Worm (Caenorhabditis elegans) whole organism, L2 larva: ENCODE results near the gene Y57E12B.1.

Experiments
- F13H6.1 ChIP-seq: sonication (generic microtip); optimal IDR thresholded peaks from 2 replicates; lab custom pipeline; 2016; ENCODE audit warnings: missing genetic modification characterization, missing compliant biosample characterization
- R02D3.7 ChIP-seq: fragments of 150-350 bp; optimal IDR thresholded peaks from 2 replicates; lab custom pipeline; 2014; ENCODE audit warnings: missing biosample characterization, missing genetic modification characterization
- ZK546.5 ChIP-seq: sonication (generic microtip); optimal IDR thresholded peaks from 2 replicates; lab custom pipeline; 2017; ENCODE audit warnings: missing biosample characterization, missing genetic modification characterization
- alr-1 ChIP-seq: fragments of 150-350 bp; optimal IDR thresholded peaks from 2 replicates; lab custom pipeline; 2014; ENCODE audit warnings: missing biosample characterization, missing genetic modification characterization
- aly-2 ChIP-seq: fragments of 150-350 bp; optimal IDR thresholded peaks from 2 replicates; lab custom pipeline; 2014; ENCODE audit warnings: missing biosample characterization, missing genetic modification characterization
- ama-1 ChIP-seq: fragments of 150-350 bp; optimal IDR thresholded peaks from 2 replicates; lab custom pipeline; 2018; ENCODE audit warnings: inconsistent platforms
- blmp-1 ChIP-seq: sonication (generic microtip); optimal IDR thresholded peaks from 2 replicates; lab custom pipeline; 2017; ENCODE audit warnings: missing genetic modification characterization, mild to moderate bottlenecking, missing compliant biosample characterization, antibody characterized with exemption, moderate library complexity; ENCODE audit not compliant: insufficient read depth
- ceh-16 ChIP-seq: fragments of 150-350 bp; optimal IDR thresholded peaks from 2 replicates; lab custom pipeline; 2014; ENCODE audit warnings: missing biosample characterization, missing genetic modification characterization
- crh-2 ChIP-seq: sonication (generic microtip); optimal IDR thresholded peaks from 2 replicates; lab custom pipeline; 2017; ENCODE audit warnings: missing biosample characterization, missing genetic modification characterization
- elt-1 ChIP-seq: fragments of 150-350 bp; optimal IDR thresholded peaks from 2 replicates; lab custom pipeline; 2014; ENCODE audit warnings: missing biosample characterization, missing genetic modification characterization
- gmeb-1 ChIP-seq: fragments of 150-350 bp; optimal IDR thresholded peaks from 2 replicates; lab custom pipeline; 2014; ENCODE audit warnings: missing biosample characterization, missing genetic modification characterization
- lin-11 ChIP-seq: fragments of 150-350 bp; sonication (generic microtip); optimal IDR thresholded peaks from 2 replicates; lab custom pipeline; 2014; ENCODE audit warnings: missing biosample characterization, missing genetic modification characterization, inconsistent platforms, mixed read lengths
- lin-13 ChIP-seq: fragments of 150-350 bp; optimal IDR thresholded peaks from 2 replicates; lab custom pipeline; 2014; ENCODE audit warnings: missing biosample characterization, missing genetic modification reagents, missing genetic modification characterization
- lin-39 ChIP-seq: fragments of 150-350 bp; optimal IDR thresholded peaks from 2 replicates; lab custom pipeline; 2014; ENCODE audit warnings: missing biosample characterization, missing genetic modification reagents, missing genetic modification characterization
- mab-5 ChIP-seq: fragments of 150-350 bp; optimal IDR thresholded peaks from 2 replicates; lab custom pipeline; 2014; ENCODE audit warnings: missing biosample characterization, missing genetic modification characterization
- mbf-1 ChIP-seq: sonication (generic microtip); optimal IDR thresholded peaks from 2 replicates; lab custom pipeline; 2017; ENCODE audit warnings: missing biosample characterization, missing genetic modification characterization
- mdl-1 ChIP-seq, 2 experiments: fragments of 150-350 bp in 1 of 2; sonication (generic microtip) in 1 of 2; optimal IDR thresholded peaks; 2 replicates each; lab custom pipeline; 2017; ENCODE audit warnings: missing biosample characterization in 2 of 2, missing genetic modification characterization in 2 of 2
- nhr-10 ChIP-seq: sonication (generic microtip); optimal IDR thresholded peaks from 2 replicates; lab custom pipeline; 2017; ENCODE audit warnings: missing biosample characterization, missing genetic modification characterization
- nhr-11 ChIP-seq: fragments of 150-350 bp; optimal IDR thresholded peaks from 2 replicates; lab custom pipeline; 2014; ENCODE audit warnings: missing biosample characterization, missing genetic modification characterization
- nhr-12 ChIP-seq: fragments of 150-350 bp; optimal IDR thresholded peaks from 2 replicates; lab custom pipeline; 2014; ENCODE audit warnings: missing biosample characterization, missing genetic modification characterization
- nhr-129 ChIP-seq: fragments of 150-350 bp; optimal IDR thresholded peaks from 2 replicates; lab custom pipeline; 2014; ENCODE audit warnings: missing biosample characterization, missing genetic modification characterization
- nhr-21 ChIP-seq: fragments of 150-350 bp; optimal IDR thresholded peaks from 2 replicates; lab custom pipeline; 2014; ENCODE audit warnings: missing biosample characterization, missing genetic modification characterization
- nhr-23 ChIP-seq: fragments of 150-350 bp; optimal IDR thresholded peaks from 2 replicates; lab custom pipeline; 2014; ENCODE audit warnings: missing biosample characterization, missing genetic modification reagents, missing genetic modification characterization
- nhr-25 ChIP-seq: fragments of 150-350 bp; sonication (generic microtip); optimal IDR thresholded peaks from 3 replicates; lab custom pipeline; 2014; ENCODE audit warnings: missing biosample characterization, missing genetic modification characterization
- nhr-6 ChIP-seq: fragments of 150-350 bp; optimal IDR thresholded peaks from 2 replicates; lab custom pipeline; 2014; ENCODE audit warnings: missing biosample characterization, missing genetic modification characterization
- peb-1 ChIP-seq: fragments of 150-350 bp; optimal IDR thresholded peaks from 2 replicates; lab custom pipeline; 2014; ENCODE audit warnings: missing biosample characterization, missing genetic modification characterization
- sem-4 ChIP-seq: fragments of 150-350 bp; optimal IDR thresholded peaks from 2 replicates; lab custom pipeline; 2014; ENCODE audit warnings: missing biosample characterization, missing genetic modification reagents, missing genetic modification characterization
- skn-1 ChIP-seq: sonication (generic microtip); optimal IDR thresholded peaks from 2 replicates; lab custom pipeline; 2017; ENCODE audit warnings: missing biosample characterization, missing genetic modification characterization
- sma-3 ChIP-seq: sonication (generic microtip); optimal IDR thresholded peaks from 2 replicates; lab custom pipeline; 2016; ENCODE audit warnings: missing genetic modification reagents, missing genetic modification characterization, missing compliant biosample characterization
- sma-9 ChIP-seq, 2 experiments: fragments of 150-350 bp in 1 of 2; sonication (generic microtip) in 1 of 2; optimal IDR thresholded peaks; 2 replicates each; lab custom pipeline; 2014 to 2016; ENCODE audit warnings: missing genetic modification characterization in 2 of 2, mild to moderate bottlenecking in 1 of 2, missing biosample characterization in 1 of 2, missing compliant biosample characterization in 1 of 2, missing genetic modification reagents in 1 of 2, moderate library complexity in 1 of 2
- unc-62 ChIP-seq: fragments of 150-350 bp; optimal IDR thresholded peaks from 2 replicates; lab custom pipeline; 2014; ENCODE audit warnings: missing biosample characterization, missing genetic modification reagents, missing genetic modification characterization
- zag-1 ChIP-seq: fragments of 150-350 bp; optimal IDR thresholded peaks from 2 replicates; lab custom pipeline; 2014; ENCODE audit warnings: missing biosample characterization, missing genetic modification characterization
- ztf-11 ChIP-seq: sonication (generic microtip); optimal IDR thresholded peaks from 2 replicates; lab custom pipeline; 2017; ENCODE audit warnings: missing biosample characterization, missing genetic modification characterization
- ztf-4 ChIP-seq: fragments of 150-350 bp; optimal IDR thresholded peaks from 2 replicates; lab custom pipeline; 2014; ENCODE audit warnings: missing biosample characterization, missing genetic modification characterization

Y57E12B.1 gene

DNA sequence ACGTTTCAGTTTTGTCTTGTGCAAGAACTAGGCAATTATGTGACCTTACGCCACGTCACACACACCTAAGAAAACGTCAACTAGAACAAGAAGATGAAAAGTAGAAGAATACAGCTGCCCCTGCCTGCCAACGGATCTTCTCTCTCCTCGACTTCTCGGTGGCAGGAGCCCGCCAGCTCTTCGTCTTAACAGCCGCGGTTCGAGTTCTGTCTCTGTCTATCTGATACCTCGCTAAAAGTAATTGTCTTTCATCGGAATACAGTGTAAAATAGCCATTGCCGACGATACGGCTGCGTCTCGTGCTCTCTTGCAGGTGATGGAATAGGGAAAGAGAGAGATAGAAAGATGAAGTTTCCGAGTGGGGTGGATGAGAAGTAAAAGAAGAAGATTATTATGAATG is 18.0 kb upstream of the Y57E12B.1 start:
- TF ChIP-seq nhr-6 (tag; lab: Kevin White, UChicago) (no peak), nhr-25 (tag; lab: Kevin White, UChicago) (no peak), F13H6.1 (peak; percentile 44), sma-9 (GFP tag; optimal IDR thresholded peaks at IDR 0.05; lab: Kevin White, UChicago) (peak; percentile 36), sma-9 (tag; optimal IDR thresholded peaks at IDR 0.05; lab: Kevin White, UChicago) (no peak), zag-1 (tag; lab: Kevin White, UChicago) (no peak), nhr-129 (tag; lab: Kevin White, UChicago) (peak; percentile 7), crh-2 (tag; lab: Kevin White, UChicago) (no peak), unc-62 (no peak), ama-1 (lab: Kevin White, UChicago) (no peak)

DNA sequence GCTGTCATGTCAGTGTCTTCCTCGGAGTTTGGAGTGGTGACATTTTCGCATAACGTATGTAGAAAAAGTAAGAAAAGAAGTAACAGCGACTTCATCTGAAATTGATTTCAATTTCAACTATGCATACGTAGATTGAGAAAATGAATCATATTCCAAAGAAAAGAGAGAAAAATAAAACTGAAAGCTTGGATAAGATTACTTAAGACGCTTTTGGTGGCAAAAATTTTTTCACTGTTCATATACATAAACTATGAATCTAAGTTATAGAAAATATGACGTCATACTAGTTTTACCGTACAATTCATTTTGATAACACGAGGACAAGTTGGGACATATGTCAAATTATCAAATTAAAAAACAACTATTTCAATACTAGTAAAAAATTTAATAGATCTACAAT is 14.1 kb upstream of the Y57E12B.1 start, which contains the start of gene lipl-6:
Gene lipl-6, minus strand, starts transcription at position 101 of the 400 bp plus-strand sequence.
- TF ChIP-seq skn-1 (no peak), aly-2 (no peak), mbf-1 (tag; lab: Kevin White, UChicago) (no peak), ztf-11 (tag; lab: Kevin White, UChicago) (no peak), unc-62 (no peak), sma-3 (GFP tag; lab: Kevin White, UChicago) (no peak), blmp-1 (tag; lab: Kevin White, UChicago) (no peak), lin-39 (tag; lab: Kevin White, UChicago) (no peak), nhr-129 (tag; lab: Kevin White, UChicago) (no peak), gmeb-1 (tag; lab: Kevin White, UChicago) (no peak), mdl-1 (tag; optimal IDR thresholded peaks at IDR 0.05; lab: Kevin White, UChicago) (no peak), nhr-12 (tag; lab: Kevin White, UChicago) (no peak), nhr-10 (tag; lab: Kevin White, UChicago) (no peak), F13H6.1 (no peak), zag-1 (tag; lab: Kevin White, UChicago) (no peak)

DNA sequence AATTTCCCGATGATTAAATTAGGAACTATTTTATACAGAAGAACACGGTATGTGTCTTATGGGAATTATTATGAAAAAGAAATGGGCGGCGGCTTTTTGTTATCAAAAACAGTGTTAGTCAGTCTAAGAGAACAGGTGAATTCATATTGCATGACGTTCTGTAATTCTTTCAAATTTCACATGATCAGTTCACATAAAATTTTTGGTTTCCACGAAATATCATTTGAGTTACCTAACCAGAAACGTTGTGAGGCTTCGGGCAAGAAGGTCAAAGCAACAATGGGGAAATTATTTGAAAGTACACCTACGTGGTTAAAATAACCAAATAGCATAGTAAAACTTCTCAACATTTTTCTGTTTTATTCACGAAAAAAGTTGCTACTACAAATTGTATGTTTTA is 12.4 kb upstream of the Y57E12B.1 start, which contains the start of gene Y57E12B.10:
Gene Y57E12B.10, minus strand, starts transcription at position 101 of the 400 bp plus-strand sequence.
- no peak for TF ChIP-seq ZK546.5 (tag; lab: Kevin White, UChicago)
- no peak for TF ChIP-seq elt-1 (tag; lab: Kevin White, UChicago)
- no peak for TF ChIP-seq sem-4 (tag; lab: Kevin White, UChicago)
- TF ChIP-seq zag-1 (tag; lab: Kevin White, UChicago), result no peak
- TF ChIP-seq nhr-21, result no peak
- TF ChIP-seq mdl-1 (tag; optimal IDR thresholded peaks at IDR 0.05; lab: Kevin White, UChicago), result no peak
- TF ChIP-seq sma-3 (GFP tag; lab: Kevin White, UChicago), result no peak
- TF ChIP-seq lin-13 (GFP tag; lab: Kevin White, UChicago), result no peak
- TF ChIP-seq nhr-23, result no peak
- no peak for TF ChIP-seq ztf-4 (tag; lab: Kevin White, UChicago)
- TF ChIP-seq ama-1 (lab: Kevin White, UChicago), result no peak
- no peak for TF ChIP-seq nhr-11 (tag; lab: Kevin White, UChicago)
- TF ChIP-seq mab-5 (tag; lab: Kevin White, UChicago), result no peak
- TF ChIP-seq peb-1 (tag; lab: Kevin White, UChicago), result no peak

DNA sequence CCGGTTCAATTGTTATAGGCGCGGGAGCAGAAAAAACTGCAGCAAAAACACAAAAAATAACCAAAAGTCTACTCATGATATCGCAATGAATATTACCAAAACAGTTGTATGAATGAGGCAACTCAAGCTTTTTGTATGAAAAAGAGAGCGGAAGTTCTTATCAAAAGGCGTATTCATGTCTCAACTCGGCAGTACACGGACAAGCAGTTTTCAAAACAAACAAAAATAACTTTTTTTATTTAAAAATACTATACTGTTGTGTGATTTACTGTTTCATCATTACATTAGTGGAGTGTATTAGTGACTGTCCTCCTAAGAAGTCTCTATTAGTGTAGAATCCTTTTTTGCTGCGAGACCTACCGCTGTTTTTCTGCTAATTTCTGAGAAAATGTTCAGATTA is 883 bp upstream of the Y57E12B.1 start, which contains the start of gene Y57E12B.4:
Gene Y57E12B.4, minus strand, starts transcription at position 101 of the 400 bp plus-strand sequence.
- TF ChIP-seq nhr-129 (tag; lab: Kevin White, UChicago) (no peak), ceh-16 (no peak), lin-11 (tag; lab: Kevin White, UChicago) (no peak), alr-1 (tag; lab: Kevin White, UChicago) (no peak), ztf-11 (tag; lab: Kevin White, UChicago) (no peak), nhr-12 (tag; lab: Kevin White, UChicago) (no peak), crh-2 (tag; lab: Kevin White, UChicago) (no peak), lin-13 (GFP tag; lab: Kevin White, UChicago) (no peak)

DNA sequence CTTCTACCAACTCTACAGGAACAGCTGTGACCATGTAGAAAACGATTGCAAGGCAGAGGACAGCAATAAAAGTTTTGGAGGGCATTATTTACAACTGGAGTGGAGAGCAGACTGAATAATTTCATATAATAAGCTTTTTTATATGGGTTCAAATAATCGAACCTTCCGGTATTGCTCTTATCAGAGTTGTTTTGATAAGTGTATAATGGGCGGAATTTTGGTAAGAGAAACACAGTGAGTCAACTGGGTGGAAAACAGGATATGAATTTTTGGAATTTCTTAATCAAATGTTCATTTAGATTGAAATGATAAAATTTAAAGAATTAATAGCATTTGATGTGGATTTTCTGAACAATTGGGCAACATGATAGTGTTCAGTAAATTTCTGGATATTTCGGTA is 1.4 kb downstream of the Y57E12B.1 start, which contains the start of gene Y57E12B.11:
Gene Y57E12B.11, minus strand, starts transcription at position 101 of the 400 bp plus-strand sequence.
- no peak for TF ChIP-seq R02D3.7
